Worm (Caenorhabditis elegans) whole organism, L4 larva: Measurements from ENCODE around the gene psme-3.

Experiments used
- Y105C5A.15 ChIP-seq: fragments of 200-800 bp; sonication (Bioruptor generic); IDR thresholded peaks from 2 replicates; pipeline ENCODE4 v1.3.6; 2022; ENCODE audit warnings: missing genetic modification characterization, missing compliant biosample characterization
- ama-1 ChIP-seq: fragments of 150-350 bp; optimal IDR thresholded peaks from 2 replicates; lab custom pipeline; 2014; ENCODE audit warnings: inconsistent platforms, mixed read lengths
- egl-27 ChIP-seq: sonication (generic microtip); optimal IDR thresholded peaks from 3 replicates; lab custom pipeline; 2017; ENCODE audit warnings: missing biosample characterization, missing genetic modification reagents, missing genetic modification characterization
- lin-13 ChIP-seq: fragments of 150-350 bp; optimal IDR thresholded peaks from 2 replicates; lab custom pipeline; 2014; ENCODE audit warnings: missing biosample characterization, missing genetic modification reagents, missing genetic modification characterization
- pha-4 ChIP-seq, 2 experiments: fragments of 150-350 bp in 1 of 2; fragments of 200-800 bp in 1 of 2; sonication (Bioruptor generic) in 1 of 2; IDR thresholded peaks in 1 of 2; optimal IDR thresholded peaks in 1 of 2; 2 replicates each; pipeline versions ENCODE4 v1.3.6 to Lab custom; 2014 to 2022; ENCODE audit warnings: missing genetic modification characterization in 2 of 2, missing genetic modification reagents in 2 of 2, missing biosample characterization in 1 of 2, missing compliant biosample characterization in 1 of 2
- unc-62 ChIP-seq, 3 experiments: fragments of 150-350 bp in 1 of 3; sonication (generic microtip); optimal IDR thresholded peaks in 2 of 3; peaks in 1 of 3; 1 replicate in 1 of 3; 2 replicates in 2 of 3; lab custom pipeline; 2014 to 2017; ENCODE audit warnings: missing biosample characterization in 3 of 3, missing genetic modification characterization in 3 of 3, missing genetic modification reagents in 3 of 3, missing genotype in 1 of 3
- ztf-7 ChIP-seq: fragments of 150-350 bp; optimal IDR thresholded peaks from 2 replicates; lab custom pipeline; 2014; ENCODE audit warnings: missing biosample characterization, missing genetic modification characterization

DNA sequence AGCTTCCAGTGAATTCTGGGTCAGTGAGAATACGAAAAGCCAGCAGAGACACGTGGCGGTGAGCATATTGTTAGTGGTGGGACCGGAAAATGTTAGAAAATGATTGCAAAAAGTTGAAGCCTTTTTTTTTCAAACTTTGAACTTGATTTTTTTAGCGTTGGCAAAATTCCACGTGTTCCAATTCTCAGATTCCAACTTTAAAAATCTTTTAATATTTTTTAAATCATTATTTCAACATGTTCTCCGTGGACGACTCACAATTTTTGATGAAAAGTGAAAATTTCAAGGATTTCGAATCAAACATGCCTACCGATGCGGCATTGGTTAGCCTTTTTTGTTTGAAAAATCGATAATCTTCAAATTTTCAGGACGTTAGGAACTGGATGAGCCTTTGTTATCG is 44.4 kb downstream of the psme-3 start, which contains the start of the genes Y66A7A.9 and Y66A7A.4:
- no peak for TF ChIP-seq lin-13 (GFP tag; lab: Kevin White, UChicago)
- no peak for TF ChIP-seq ama-1 (lab: Kevin White, UChicago)
- TF ChIP-seq unc-62 (GFP tag; optimal IDR thresholded peaks at IDR 0.05 in 1 of 2; lab: Kevin White, UChicago): no peak
- no peak for TF ChIP-seq unc-62 (tag; optimal IDR thresholded peaks at IDR 0.05; lab: Kevin White, UChicago)
- TF ChIP-seq egl-27 (tag; lab: Kevin White, UChicago): no peak
- TF ChIP-seq Y105C5A.15 (GFP tag; lab: Robert Waterston, UW): no peak
- no peak for TF ChIP-seq ztf-7 (tag; lab: Kevin White, UChicago)
- TF ChIP-seq pha-4 (GFP tag; IDR thresholded peaks at IDR 0.05; lab: Robert Waterston, UW): no peak
- no peak for TF ChIP-seq pha-4 (tag; optimal IDR thresholded peaks at IDR 0.05; lab: Kevin White, UChicago)
